Fruit fly (Drosophila melanogaster) whole organism, embryonic: ENCODE measurements around the gene CG31974.
A peak's percentile ranks its signal among the peaks of the same experiment; 100 is the strongest.

Source experiments
- Atf3 ChIP-seq: fragments of 200-800 bp; sonication (Bioruptor generic); optimal IDR thresholded peaks from 3 replicates; lab custom pipeline; 2016; ENCODE audit warnings: missing biosample characterization, missing genetic modification characterization
- BEAF-32 ChIP-seq: fragments of 200-800 bp; sonication (Bioruptor generic); optimal IDR thresholded peaks from 3 replicates; lab custom pipeline; 2017; ENCODE audit warnings: missing biosample characterization, missing genetic modification characterization, mild to moderate bottlenecking, moderate library complexity, missing genetic modification reagents
- Bgb ChIP-seq: fragments of 200-800 bp; sonication (Bioruptor generic); IDR thresholded peaks from 2 replicates; pipeline ENCODE4 v1.3.6; 2022; ENCODE audit warnings: missing biosample characterization, missing genetic modification characterization; ENCODE audit not compliant: partially characterized antibody
- CG1024 ChIP-seq: fragments of 200-800 bp; sonication (Bioruptor generic); IDR thresholded peaks from 2 replicates; pipeline ENCODE4 v1.3.6; 2022; ENCODE audit warnings: missing biosample characterization, missing genetic modification characterization
- CG11398 ChIP-seq: fragments of 200-800 bp; sonication (Bioruptor generic); optimal IDR thresholded peaks from 2 replicates; lab custom pipeline; 2016; ENCODE audit warnings: missing biosample characterization, missing genetic modification characterization
- CG14441 ChIP-seq: fragments of 200-800 bp; sonication (Bioruptor generic); IDR thresholded peaks from 2 replicates; pipeline ENCODE4 v1.3.6; 2022; ENCODE audit warnings: missing biosample characterization, missing genetic modification characterization
- CG14965 ChIP-seq: fragments of 200-800 bp; sonication (Bioruptor generic); optimal IDR thresholded peaks from 2 replicates; lab custom pipeline; 2016; ENCODE audit warnings: missing biosample characterization, missing genetic modification characterization, borderline replicate concordance
- CG15601 ChIP-seq: fragments of 200-800 bp; sonication (Bioruptor generic); optimal IDR thresholded peaks from 3 replicates; lab custom pipeline; 2019; ENCODE audit warnings: missing biosample characterization, mild to moderate bottlenecking, missing genetic modification characterization, moderate library complexity
- CG16813 ChIP-seq: fragments of 200-800 bp; sonication (Bioruptor generic); IDR thresholded peaks from 3 replicates; pipeline ENCODE4 v1.3.6; 2022; ENCODE audit warnings: missing biosample characterization, missing genetic modification characterization; ENCODE audit not compliant: partially characterized antibody
- CG17361 ChIP-seq: fragments of 200-800 bp; sonication (Bioruptor generic); IDR thresholded peaks from 3 replicates; pipeline ENCODE4 v1.3.6; 2022; ENCODE audit warnings: missing biosample characterization, missing genetic modification characterization
- CG17385 ChIP-seq: fragments of 200-800 bp; sonication (Bioruptor generic); optimal IDR thresholded peaks from 3 replicates; lab custom pipeline; 2018; ENCODE audit warnings: missing biosample characterization, mild to moderate bottlenecking, missing genetic modification characterization
- CG2116 ChIP-seq: fragments of 200-800 bp; sonication (Bioruptor generic); optimal IDR thresholded peaks from 3 replicates; lab custom pipeline; 2018; ENCODE audit warnings: missing biosample characterization, mild to moderate bottlenecking, missing genetic modification characterization
- CG2129 ChIP-seq: fragments of 200-800 bp; sonication (Bioruptor generic); IDR thresholded peaks from 2 replicates; pipeline ENCODE4 v1.3.6; 2022; ENCODE audit warnings: missing biosample characterization, missing genetic modification characterization; ENCODE audit not compliant: partially characterized antibody
- CG30020 ChIP-seq: fragments of 200-800 bp; optimal IDR thresholded peaks from 2 replicates; lab custom pipeline; 2019; ENCODE audit warnings: missing biosample characterization, mild to moderate bottlenecking, missing genetic modification characterization, moderate library complexity
- CG32767 ChIP-seq: fragments of 200-800 bp; sonication (Bioruptor generic); IDR thresholded peaks from 2 replicates; pipeline ENCODE4 v1.3.6; 2022; ENCODE audit warnings: missing biosample characterization, missing genetic modification characterization
- CG42726 ChIP-seq: fragments of 200-800 bp; sonication (Bioruptor generic); IDR thresholded peaks from 2 replicates; pipeline ENCODE4 v1.3.6; 2022; ENCODE audit warnings: missing biosample characterization, missing genetic modification characterization; ENCODE audit not compliant: partially characterized antibody
- CG4617 ChIP-seq: fragments of 200-800 bp; sonication (Bioruptor generic); optimal IDR thresholded peaks from 3 replicates; lab custom pipeline; 2016; ENCODE audit warnings: missing biosample characterization, missing genetic modification characterization, borderline replicate concordance
- CG6791 ChIP-seq: fragments of 200-800 bp; sonication (Bioruptor generic); IDR thresholded peaks from 3 replicates; pipeline ENCODE4 v1.3.6; 2022; ENCODE audit warnings: missing biosample characterization, missing genetic modification characterization; ENCODE audit not compliant: partially characterized antibody
- CG7987 ChIP-seq: fragments of 200-800 bp; sonication (Bioruptor generic); optimal IDR thresholded peaks from 2 replicates; lab custom pipeline; 2018; ENCODE audit warnings: missing biosample characterization, mild to moderate bottlenecking, missing genetic modification characterization, moderate library complexity
- CG9215 ChIP-seq: fragments of 200-800 bp; sonication (Bioruptor generic); IDR thresholded peaks from 2 replicates; pipeline ENCODE4 v1.3.6; 2022; ENCODE audit warnings: missing biosample characterization, missing genetic modification characterization
- CG9876 ChIP-seq: fragments of 200-800 bp; sonication (Bioruptor generic); optimal IDR thresholded peaks from 2 replicates; lab custom pipeline; 2016; ENCODE audit warnings: missing biosample characterization, missing genetic modification characterization
- CkIIα-i1 ChIP-seq: fragments of 200-800 bp; sonication (Bioruptor generic); IDR thresholded peaks from 2 replicates; pipeline ENCODE4 v1.3.6; 2022; ENCODE audit warnings: missing biosample characterization, missing genetic modification characterization
- D19A ChIP-seq: fragments of 200-800 bp; optimal IDR thresholded peaks from 3 replicates; lab custom pipeline; 2019; ENCODE audit warnings: missing biosample characterization, mild to moderate bottlenecking, missing genetic modification characterization, moderate library complexity
- Dll ChIP-seq: fragments of 200-800 bp; sonication (Bioruptor generic); IDR thresholded peaks from 4 replicates; pipeline ENCODE4 v1.3.6; 2022; ENCODE audit warnings: missing biosample characterization, missing genetic modification characterization; ENCODE audit not compliant: partially characterized antibody
- Dref ChIP-seq: fragments of 200-800 bp; sonication (Bioruptor generic); IDR thresholded peaks from 2 replicates; pipeline ENCODE4 v1.3.6; 2022; ENCODE audit warnings: missing biosample characterization, missing genetic modification characterization
- E2f2 ChIP-seq: fragments of 200-800 bp; sonication (Bioruptor generic); IDR thresholded peaks from 2 replicates; pipeline ENCODE4 v1.3.6; 2022; ENCODE audit warnings: missing biosample characterization, missing genetic modification characterization
- H15 ChIP-seq: fragments of 200-800 bp; sonication (Bioruptor generic); IDR thresholded peaks from 3 replicates; pipeline ENCODE4 v1.3.6; 2022; ENCODE audit warnings: missing biosample characterization, missing genetic modification characterization
- Hr39 ChIP-seq: fragments of >200 bp; optimal IDR thresholded peaks from 2 replicates; lab custom pipeline; 2017
- MESR4 ChIP-seq: fragments of 200-800 bp; sonication (Bioruptor generic); optimal IDR thresholded peaks from 2 replicates; lab custom pipeline; 2018; ENCODE audit warnings: missing biosample characterization, mild to moderate bottlenecking, missing genetic modification characterization, moderate library complexity
- Scr ChIP-seq: fragments of 200-800 bp; sonication (Bioruptor generic); IDR thresholded peaks from 2 replicates; pipeline ENCODE4 v1.3.6; 2022; ENCODE audit warnings: missing biosample characterization, missing genetic modification characterization; ENCODE audit not compliant: partially characterized antibody
- Sry-δ ChIP-seq: fragments of 200-800 bp; sonication (Bioruptor generic); optimal IDR thresholded peaks from 2 replicates; lab custom pipeline; 2016; ENCODE audit warnings: missing biosample characterization, missing genetic modification characterization
- abd-A ChIP-seq: fragments of 200-800 bp; sonication (Bioruptor generic); optimal IDR thresholded peaks from 3 replicates; lab custom pipeline; 2019; ENCODE audit warnings: missing biosample characterization, mild to moderate bottlenecking, missing genetic modification characterization, moderate library complexity
- cato ChIP-seq: fragments of 200-800 bp; sonication (Bioruptor generic); optimal IDR thresholded peaks from 2 replicates; lab custom pipeline; 2016; ENCODE audit warnings: missing biosample characterization, missing genetic modification characterization, borderline replicate concordance
- crp ChIP-seq, 2 experiments: fragments of 200-800 bp; sonication (Bioruptor generic); optimal IDR thresholded peaks; 2 replicates in 1 of 2; 3 replicates in 1 of 2; lab custom pipeline; 2017; ENCODE audit warnings: missing biosample characterization in 2 of 2, missing genetic modification characterization in 2 of 2, mild to moderate bottlenecking in 1 of 2, moderate library complexity in 1 of 2
- dm ChIP-seq: fragments of 200-800 bp; sonication (Bioruptor generic); optimal IDR thresholded peaks from 3 replicates; lab custom pipeline; 2016; ENCODE audit warnings: missing biosample characterization, missing genetic modification characterization
- fd3F ChIP-seq: fragments of 200-800 bp; sonication (Bioruptor generic); optimal IDR thresholded peaks from 2 replicates; lab custom pipeline; 2018; ENCODE audit warnings: missing biosample characterization, mild to moderate bottlenecking, missing genetic modification characterization, moderate library complexity
- fru ChIP-seq: fragments of >200 bp; optimal IDR thresholded peaks from 2 replicates; lab custom pipeline; 2017
- gcm ChIP-seq: fragments of 200-800 bp; sonication (Bioruptor generic); optimal IDR thresholded peaks from 2 replicates; lab custom pipeline; 2019; ENCODE audit warnings: missing biosample characterization, mild to moderate bottlenecking, missing genetic modification characterization, moderate library complexity
- knrl ChIP-seq: fragments of 200-800 bp; sonication (Bioruptor generic); IDR thresholded peaks from 3 replicates; pipeline ENCODE4 v1.3.6; 2022; ENCODE audit warnings: missing biosample characterization, missing genetic modification characterization; ENCODE audit not compliant: partially characterized antibody
- lbe ChIP-seq: fragments of 200-800 bp; sonication (Bioruptor generic); optimal IDR thresholded peaks from 2 replicates; lab custom pipeline; 2016; ENCODE audit warnings: missing biosample characterization, mild to moderate bottlenecking, missing genetic modification characterization
- nerfin-2 ChIP-seq: fragments of 200-800 bp; sonication (Bioruptor generic); IDR thresholded peaks from 2 replicates; pipeline ENCODE4 v1.3.6; 2022; ENCODE audit warnings: missing biosample characterization, missing genetic modification characterization; ENCODE audit not compliant: partially characterized antibody
- pho ChIP-seq: fragments of 200-800 bp; sonication (Bioruptor generic); optimal IDR thresholded peaks from 2 replicates; lab custom pipeline; 2016; ENCODE audit warnings: missing biosample characterization, missing genetic modification characterization
- phol ChIP-seq: fragments of 200-800 bp; sonication (Bioruptor generic); optimal IDR thresholded peaks from 3 replicates; lab custom pipeline; 2018; ENCODE audit warnings: missing biosample characterization, mild to moderate bottlenecking, missing genetic modification characterization, moderate library complexity
- pzg ChIP-seq: fragments of 200-800 bp; sonication (Bioruptor generic); optimal IDR thresholded peaks from 3 replicates; lab custom pipeline; 2018; ENCODE audit warnings: missing biosample characterization, mild to moderate bottlenecking, missing genetic modification characterization, moderate library complexity
- repo ChIP-seq: fragments of 200-800 bp; sonication (Bioruptor generic); optimal IDR thresholded peaks from 2 replicates; lab custom pipeline; 2016; ENCODE audit warnings: missing biosample characterization, missing genetic modification characterization
- row ChIP-seq: fragments of 200-800 bp; sonication (Bioruptor generic); IDR thresholded peaks from 3 replicates; pipeline ENCODE4 v1.3.6; 2022; ENCODE audit warnings: missing biosample characterization, missing genetic modification characterization
- sqz ChIP-seq: fragments of 200-800 bp; sonication (Bioruptor generic); optimal IDR thresholded peaks from 3 replicates; lab custom pipeline; 2018; ENCODE audit warnings: missing biosample characterization, mild to moderate bottlenecking, missing genetic modification characterization
- tx ChIP-seq: fragments of 200-800 bp; sonication (Bioruptor generic); optimal IDR thresholded peaks from 2 replicates; lab custom pipeline; 2016; ENCODE audit warnings: missing biosample characterization, missing genetic modification characterization
- unc-4 ChIP-seq: fragments of 200-800 bp; sonication (Bioruptor generic); IDR thresholded peaks from 2 replicates; pipeline ENCODE4 v1.3.6; 2022; ENCODE audit warnings: missing biosample characterization, missing genetic modification characterization; ENCODE audit not compliant: partially characterized antibody

The CG31974 gene

dm6 chr2L:106540-106939 lies 36.4 kb downstream of the CG31974 start, which contains the start of the genes Nhe1 and Sam-S (continued):
- no peak for TF ChIP-seq repo (GFP tag; lab: Kevin White, UChicago)
- TF ChIP-seq Dref (GFP tag; lab: Robert Waterston, UW), result peak; percentile 55
- TF ChIP-seq sqz, result no peak
- peak; percentile 14 for TF ChIP-seq Scr
- TF ChIP-seq Atf3 (GFP tag; lab: Kevin White, UChicago), result no peak
- no peak for TF ChIP-seq fd3F (GFP tag; lab: Kevin White, UChicago)
- 0 out of 3 replicates have a peak, but pooled peaks have one; percentile 27 for TF ChIP-seq CG6791 (GFP tag; lab: Robert Waterston, UW)
- no peak for TF ChIP-seq CG16813 (GFP tag; lab: Robert Waterston, UW)
- no peak for TF ChIP-seq Hr39
- TF ChIP-seq BEAF-32, result peak; percentile 31
- peak; percentile 89 for TF ChIP-seq E2f2
- no peak for TF ChIP-seq CG11398 (GFP tag; lab: Kevin White, UChicago)
- TF ChIP-seq crp (GFP tag; optimal IDR thresholded peaks at IDR 0.05; lab: Kevin White, UChicago), result peak in 1 of 2 experiments; percentile 78
- TF ChIP-seq MESR4 (GFP tag; lab: Kevin White, UChicago), result peak; percentile 83
- TF ChIP-seq D19A (tag; lab: Kevin White, UChicago), result no peak
- peak; percentile 22 for TF ChIP-seq Sry-δ
- peak; percentile 40 for TF ChIP-seq pzg (GFP tag; lab: Kevin White, UChicago)
- no peak for TF ChIP-seq CG17385 (GFP tag; lab: Kevin White, UChicago)
- TF ChIP-seq CG1024 (GFP tag; lab: Robert Waterston, UW), result no peak
- peak; percentile 43; the same call in 1 of the 4 replicates for TF ChIP-seq Dll (GFP tag; lab: Robert Waterston, UW)
- 0 out of 2 replicates have a peak, but pooled peaks have one; percentile 39 for TF ChIP-seq nerfin-2 (GFP tag; lab: Robert Waterston, UW)
- TF ChIP-seq Bgb, result 0 out of 2 replicates have a peak, but pooled peaks have one; percentile 10
- TF ChIP-seq CG9215 (GFP tag; lab: Robert Waterston, UW), result no peak
- TF ChIP-seq H15 (GFP tag; lab: Robert Waterston, UW), result no peak
- peak; percentile 38 for TF ChIP-seq CG4617
- TF ChIP-seq CG9876, result no peak
- TF ChIP-seq gcm (GFP tag; lab: Kevin White, UChicago), result no peak

- TF ChIP-seq fru (no peak), tx (GFP tag; lab: Kevin White, UChicago) (no peak), CG2116 (peak; percentile 82), CG32767 (GFP tag; lab: Robert Waterston, UW) (no peak), lbe (GFP tag; lab: Kevin White, UChicago) (peak; percentile 61), CG2129 (GFP tag; lab: Robert Waterston, UW) (peak; percentile 100), knrl (peak; percentile 100), Sry-δ (peak; percentile 94), CG17361 (GFP tag; lab: Robert Waterston, UW) (no peak), CG14441 (no peak), row (GFP tag; lab: Robert Waterston, UW) (peak; percentile 45), CG15601 (no peak), phol (tag; lab: Kevin White, UChicago) (peak; percentile 29), pzg (GFP tag; lab: Kevin White, UChicago) (peak; percentile 93), abd-A (tag; lab: Kevin White, UChicago) (no peak), dm (peak; percentile 20), CG30020 (tag; lab: Kevin White, UChicago) (peak; percentile 22), CG14965 (no peak), cato (GFP tag; lab: Kevin White, UChicago) (no peak), pho (GFP tag; lab: Kevin White, UChicago) (no peak), CkIIα-i1 (GFP tag; lab: Robert Waterston, UW) (no peak), unc-4 (GFP tag; lab: Robert Waterston, UW) (peak; percentile 99), CG7987 (GFP tag; lab: Kevin White, UChicago) (peak; percentile 16), CG6791 (GFP tag; lab: Robert Waterston, UW) (peak; percentile 100), CG42726 (peak; percentile 100), CG17385 (GFP tag; lab: Kevin White, UChicago) (no peak)
These were observed 40.6 kb downstream of the CG31974 start, which contains the start of gene Creld for dm6 chr2L:102161-102761. Gene Creld (plus strand): TSS chr2L:102380.
